Fruit fly (Drosophila melanogaster) whole organism, prepupa: ENCODE results near the gene CG18170.

Experiments used
- Blimp-1 ChIP-seq: fragments of 200-800 bp; sonication (Bioruptor generic); optimal IDR thresholded peaks from 3 replicates; lab custom pipeline; 2017; ENCODE audit warnings: missing biosample characterization, missing genetic modification characterization, mild to moderate bottlenecking, moderate library complexity, missing genetic modification reagents
- CG10631 ChIP-seq: fragments of 200-800 bp; sonication (Bioruptor generic); optimal IDR thresholded peaks from 2 replicates; lab custom pipeline; 2016; ENCODE audit warnings: missing biosample characterization, missing genetic modification characterization
- CG1621 ChIP-seq: fragments of 200-800 bp; sonication (Bioruptor generic); optimal IDR thresholded peaks from 3 replicates; lab custom pipeline; 2018; ENCODE audit warnings: missing biosample characterization, mild to moderate bottlenecking, missing genetic modification characterization
- CG16779 ChIP-seq: fragments of 200-800 bp; sonication (Bioruptor generic); optimal IDR thresholded peaks from 3 replicates; lab custom pipeline; 2017; ENCODE audit warnings: missing biosample characterization, mild to moderate bottlenecking, missing genetic modification characterization
- CG3032 ChIP-seq: fragments of 200-800 bp; optimal IDR thresholded peaks from 2 replicates; lab custom pipeline; 2019; ENCODE audit warnings: missing biosample characterization, mild to moderate bottlenecking, missing genetic modification characterization, moderate library complexity
- CG31627 ChIP-seq: fragments of 200-800 bp; sonication (Bioruptor generic); optimal IDR thresholded peaks from 3 replicates; lab custom pipeline; 2016; ENCODE audit warnings: missing biosample characterization, missing genetic modification characterization
- CG32006 ChIP-seq: fragments of 200-800 bp; sonication (Bioruptor generic); optimal IDR thresholded peaks from 3 replicates; lab custom pipeline; 2017; ENCODE audit warnings: missing biosample characterization, mild to moderate bottlenecking, missing genetic modification characterization
- CG3919 ChIP-seq: fragments of 200-800 bp; sonication (Bioruptor generic); optimal IDR thresholded peaks from 3 replicates; lab custom pipeline; 2016; ENCODE audit warnings: missing biosample characterization, missing genetic modification characterization
- CG6163 ChIP-seq: fragments of 200-800 bp; sonication (Bioruptor generic); IDR thresholded peaks from 3 replicates; pipeline ENCODE4 v1.3.6; 2022; ENCODE audit warnings: missing biosample characterization, missing genetic modification characterization
- CG6276 ChIP-seq: fragments of 200-800 bp; sonication (Bioruptor generic); optimal IDR thresholded peaks from 2 replicates; lab custom pipeline; 2017; ENCODE audit warnings: missing biosample characterization, mild to moderate bottlenecking, missing genetic modification characterization
- CG6792 ChIP-seq: fragments of 200-800 bp; sonication (Bioruptor generic); optimal IDR thresholded peaks from 3 replicates; lab custom pipeline; 2016; ENCODE audit warnings: missing biosample characterization, missing genetic modification characterization
- CG6808 ChIP-seq: fragments of 200-800 bp; sonication (Bioruptor generic); optimal IDR thresholded peaks from 3 replicates; lab custom pipeline; 2017; ENCODE audit warnings: missing biosample characterization, missing genetic modification characterization, mild to moderate bottlenecking, moderate library complexity, missing genetic modification reagents
- CG6854 ChIP-seq: fragments of 200-800 bp; sonication (Bioruptor generic); optimal IDR thresholded peaks from 2 replicates; lab custom pipeline; 2017; ENCODE audit warnings: missing biosample characterization, mild to moderate bottlenecking, missing genetic modification characterization
- CG7368 ChIP-seq: fragments of 200-800 bp; sonication (Bioruptor generic); optimal IDR thresholded peaks from 3 replicates; lab custom pipeline; 2016; ENCODE audit warnings: missing biosample characterization, missing genetic modification characterization
- CG8119 ChIP-seq: fragments of 200-800 bp; sonication (Bioruptor generic); IDR thresholded peaks from 3 replicates; pipeline ENCODE4 v1.3.6; 2022; ENCODE audit warnings: missing biosample characterization, missing genetic modification characterization
- CG8632 ChIP-seq: fragments of 200-800 bp; sonication (Bioruptor generic); optimal IDR thresholded peaks from 3 replicates; lab custom pipeline; 2016; ENCODE audit warnings: missing biosample characterization, missing genetic modification characterization
- CG9139 ChIP-seq: fragments of 200-800 bp; sonication (Bioruptor generic); optimal IDR thresholded peaks from 3 replicates; lab custom pipeline; 2017; ENCODE audit warnings: missing biosample characterization, mild to moderate bottlenecking, missing genetic modification characterization
- Eip75B ChIP-seq: fragments of 200-800 bp; sonication (Bioruptor generic); optimal IDR thresholded peaks from 3 replicates; lab custom pipeline; 2016; ENCODE audit warnings: missing biosample characterization, missing genetic modification characterization
- Eip78C ChIP-seq: fragments of 200-800 bp; sonication (Bioruptor generic); peaks from one replicate; lab custom pipeline; 2016; ENCODE audit warnings: missing biosample characterization, missing genetic modification characterization
- Eip93F ChIP-seq: fragments of 200-800 bp; sonication (Bioruptor generic); optimal IDR thresholded peaks from 2 replicates; lab custom pipeline; 2016; ENCODE audit warnings: missing biosample characterization, mild to moderate bottlenecking, missing genetic modification characterization
- Ets96B ChIP-seq: fragments of 200-800 bp; optimal IDR thresholded peaks from 2 replicates; lab custom pipeline; 2019; ENCODE audit warnings: missing biosample characterization, mild to moderate bottlenecking, missing genetic modification characterization, moderate library complexity
- Hr38 ChIP-seq: sonication (Bioruptor generic); optimal IDR thresholded peaks from 2 replicates; lab custom pipeline; 2016; ENCODE audit warnings: missing biosample characterization, missing genetic modification characterization
- Hr39 ChIP-seq: fragments of 200-800 bp; sonication (Bioruptor generic); optimal IDR thresholded peaks from 2 replicates; lab custom pipeline; 2016; ENCODE audit warnings: missing biosample characterization, missing genetic modification characterization
- Hr4 ChIP-seq: fragments of 200-800 bp; sonication (Bioruptor generic); optimal IDR thresholded peaks from 3 replicates; lab custom pipeline; 2016; ENCODE audit warnings: missing biosample characterization, missing genetic modification characterization
- Lpt ChIP-seq: fragments of 200-800 bp; sonication (Bioruptor generic); optimal IDR thresholded peaks from 3 replicates; lab custom pipeline; 2016; ENCODE audit warnings: missing biosample characterization, missing genetic modification characterization
- Met ChIP-seq: fragments of 200-800 bp; sonication (Bioruptor generic); optimal IDR thresholded peaks from 3 replicates; lab custom pipeline; 2016; ENCODE audit warnings: missing biosample characterization, missing genetic modification characterization
- OdsH ChIP-seq: fragments of 200-800 bp; sonication (Bioruptor generic); optimal IDR thresholded peaks from 3 replicates; lab custom pipeline; 2016; ENCODE audit warnings: missing biosample characterization, missing genetic modification characterization
- Smox ChIP-seq: fragments of 200-800 bp; sonication (Bioruptor generic); optimal IDR thresholded peaks from 3 replicates; lab custom pipeline; 2016; ENCODE audit warnings: missing biosample characterization, missing genetic modification characterization
- cyc ChIP-seq: fragments of 200-800 bp; sonication (Bioruptor generic); optimal IDR thresholded peaks from 3 replicates; lab custom pipeline; 2016; ENCODE audit warnings: missing biosample characterization, missing genetic modification characterization
- dac ChIP-seq: fragments of 200-800 bp; sonication (Bioruptor generic); optimal IDR thresholded peaks from 2 replicates; lab custom pipeline; 2017; ENCODE audit warnings: missing biosample characterization, mild to moderate bottlenecking, missing genetic modification characterization
- dsx ChIP-seq: fragments of 200-800 bp; optimal IDR thresholded peaks from 3 replicates; lab custom pipeline; 2019; ENCODE audit warnings: missing biosample characterization, mild to moderate bottlenecking, missing genetic modification characterization, moderate library complexity; ENCODE audit not compliant: poor library complexity, severe bottlenecking
- eg ChIP-seq: fragments of 200-800 bp; sonication (Bioruptor generic); IDR thresholded peaks from 3 replicates; pipeline ENCODE4 v1.3.6; 2022; ENCODE audit warnings: missing biosample characterization, missing genetic modification characterization
- esn ChIP-seq: fragments of 200-800 bp; sonication (Bioruptor generic); optimal IDR thresholded peaks from 2 replicates; lab custom pipeline; 2016; ENCODE audit warnings: missing biosample characterization, mild to moderate bottlenecking, missing genetic modification characterization, moderate library complexity
- fd59A ChIP-seq: fragments of 200-800 bp; sonication (Bioruptor generic); optimal IDR thresholded peaks from 2 replicates; lab custom pipeline; 2017; ENCODE audit warnings: missing biosample characterization, mild to moderate bottlenecking, missing genetic modification characterization, missing genetic modification reagents
- lz ChIP-seq: fragments of 200-800 bp; sonication (Bioruptor generic); optimal IDR thresholded peaks from 3 replicates; lab custom pipeline; 2016; ENCODE audit warnings: missing biosample characterization, missing genetic modification characterization
- net ChIP-seq: fragments of 200-800 bp; sonication (Bioruptor generic); optimal IDR thresholded peaks from 3 replicates; lab custom pipeline; 2016; ENCODE audit warnings: missing biosample characterization, missing genetic modification characterization
- pdm3 ChIP-seq: fragments of 200-800 bp; sonication (Bioruptor generic); optimal IDR thresholded peaks from 3 replicates; lab custom pipeline; 2016; ENCODE audit warnings: missing biosample characterization, missing genetic modification characterization
- salr ChIP-seq, 2 experiments: fragments of 200-800 bp; sonication (Bioruptor generic); optimal IDR thresholded peaks; 3 replicates each; lab custom pipeline; 2016 to 2018; ENCODE audit warnings: missing biosample characterization in 2 of 2, missing genetic modification characterization in 2 of 2, mild to moderate bottlenecking in 1 of 2
- spab ChIP-seq: fragments of 200-800 bp; sonication (Bioruptor generic); optimal IDR thresholded peaks from 2 replicates; lab custom pipeline; 2017; ENCODE audit warnings: missing biosample characterization, mild to moderate bottlenecking, missing genetic modification characterization, missing genetic modification reagents
- svp ChIP-seq: fragments of 200-800 bp; sonication (Bioruptor generic); peaks from one replicate; lab custom pipeline; 2016; ENCODE audit warnings: missing biosample characterization, missing genetic modification characterization
- topi ChIP-seq: fragments of 200-800 bp; sonication (Bioruptor generic); optimal IDR thresholded peaks from 3 replicates; lab custom pipeline; 2016; ENCODE audit warnings: missing biosample characterization, missing genetic modification characterization

Gene CG18170

dm6 chr3L:1647276-1647919 is 44.6 kb downstream of the CG18170 start, which contains the start of the genes CG17249 and Bro (continued):
- TF ChIP-seq Eip78C (GFP tag; lab: Kevin White, UChicago) (peak; percentile 34), CG8632 (no peak), eg (GFP tag; lab: Robert Waterston, UW) (no peak), Hr39 (GFP tag; lab: Kevin White, UChicago) (no peak), pdm3 (GFP tag; lab: Kevin White, UChicago) (no peak), CG6163 (GFP tag; lab: Robert Waterston, UW) (no peak), OdsH (GFP tag; lab: Kevin White, UChicago) (no peak), spab (GFP tag; lab: Kevin White, UChicago) (no peak), CG6854 (GFP tag; lab: Kevin White, UChicago) (no peak), svp (no peak), Eip75B (GFP tag; lab: Kevin White, UChicago) (no peak), Lpt (GFP tag; lab: Kevin White, UChicago) (no peak), CG6276 (GFP tag; lab: Kevin White, UChicago) (no peak), CG8119 (GFP tag; lab: Robert Waterston, UW) (no peak), esn (GFP tag; lab: Kevin White, UChicago) (peak; percentile 29), CG1621 (tag; lab: Kevin White, UChicago) (peak; percentile 78), cyc (GFP tag; lab: Kevin White, UChicago) (no peak)

- TF ChIP-seq topi (GFP tag; lab: Kevin White, UChicago) (no peak), Hr4 (GFP tag; lab: Kevin White, UChicago) (no peak), CG9139 (GFP tag; lab: Kevin White, UChicago) (no peak), CG6792 (GFP tag; lab: Kevin White, UChicago) (no peak), Eip93F (GFP tag; lab: Kevin White, UChicago) (no peak)
- TF ChIP-seq, all 60 proteins: peak for 0
Observed at dm6 chr3L:1648690-1649355, 46.1 kb downstream of the CG18170 start, which contains the start of gene CG13920. TSS of gene CG13920 (plus strand) at chr3L:1648944.

- TF ChIP-seq Hr39 (GFP tag; lab: Kevin White, UChicago) (no peak), CG10631 (GFP tag; lab: Kevin White, UChicago) (no peak), cyc (GFP tag; lab: Kevin White, UChicago) (no peak), Ets96B (tag; lab: Kevin White, UChicago) (no peak), dac (GFP tag; lab: Kevin White, UChicago) (no peak), Lpt (GFP tag; lab: Kevin White, UChicago) (no peak), CG7368 (GFP tag; lab: Kevin White, UChicago) (no peak), salr (GFP tag; optimal IDR thresholded peaks at IDR 0.05; lab: Kevin White, UChicago) (no peak), CG6808 (GFP tag; lab: Kevin White, UChicago) (no peak), Hr4 (GFP tag; lab: Kevin White, UChicago) (no peak), OdsH (GFP tag; lab: Kevin White, UChicago) (no peak), Hr38 (GFP tag; lab: Kevin White, UChicago) (no peak), dsx (GFP tag; lab: Kevin White, UChicago) (no peak), CG3919 (no peak), CG6163 (GFP tag; lab: Robert Waterston, UW) (no peak), CG32006 (GFP tag; lab: Kevin White, UChicago) (no peak)
Observed at dm6 chr3L:1649363-1649762, 46.6 kb downstream of the CG18170 start.

dm6 chr3L:1652700-1653200 is 50.0 kb downstream of the CG18170 start, which contains the start of the genes CG7970 and Vta1:
TSS of gene CG7970 (plus strand) at chr3L:1652750.
TSS of gene Vta1 (minus strand) at chr3L:1652900.
- no peak for TF ChIP-seq CG3919
- no peak for TF ChIP-seq topi (GFP tag; lab: Kevin White, UChicago)
- TF ChIP-seq net (GFP tag; lab: Kevin White, UChicago) = peak; percentile 79
- TF ChIP-seq Blimp-1 (GFP tag; lab: Kevin White, UChicago) = no peak
- peak; percentile 90 for TF ChIP-seq CG6276 (GFP tag; lab: Kevin White, UChicago)
- TF ChIP-seq cyc (GFP tag; lab: Kevin White, UChicago) = no peak
- TF ChIP-seq CG31627 (GFP tag; lab: Kevin White, UChicago) = no peak
- no peak for TF ChIP-seq CG8632
- TF ChIP-seq CG16779 (tag; lab: Kevin White, UChicago) = peak; percentile 75
- TF ChIP-seq Met (GFP tag; lab: Kevin White, UChicago) = no peak
- peak; percentile 87 for TF ChIP-seq CG9139 (GFP tag; lab: Kevin White, UChicago)
- TF ChIP-seq lz = no peak
- TF ChIP-seq Smox (GFP tag; lab: Kevin White, UChicago) = no peak
- no peak for TF ChIP-seq CG3032
- no peak for TF ChIP-seq Eip75B (GFP tag; lab: Kevin White, UChicago)
- no peak for TF ChIP-seq Hr38 (GFP tag; lab: Kevin White, UChicago)
- TF ChIP-seq fd59A (GFP tag; lab: Kevin White, UChicago) = no peak
- TF ChIP-seq CG1621 (tag; lab: Kevin White, UChicago) = peak; percentile 80
- TF ChIP-seq Hr4 (GFP tag; lab: Kevin White, UChicago) = no peak
- TF ChIP-seq CG10631 (GFP tag; lab: Kevin White, UChicago) = no peak
